Fruit fly (Drosophila melanogaster) whole organism, wandering third instar larva: ENCODE measurements around the gene Ugt303B2.

Experiments
- Abd-B ChIP-seq: fragments of >200 bp; optimal IDR thresholded peaks from 2 replicates; lab custom pipeline; 2017; ENCODE audit warnings: missing biosample characterization, missing genetic modification characterization
- CG32264 ChIP-seq: fragments of 200-800 bp; sonication (Bioruptor generic); optimal IDR thresholded peaks from 2 replicates; lab custom pipeline; 2016; ENCODE audit warnings: missing biosample characterization, missing genetic modification characterization
- CG9705 ChIP-seq: fragments of 200-800 bp; sonication (Bioruptor generic); optimal IDR thresholded peaks from 2 replicates; lab custom pipeline; 2018; ENCODE audit warnings: missing biosample characterization, mild to moderate bottlenecking, missing genetic modification characterization
- CrebA ChIP-seq: fragments of 200-800 bp; sonication (Bioruptor generic); optimal IDR thresholded peaks from 2 replicates; lab custom pipeline; 2016; ENCODE audit warnings: missing biosample characterization, mild to moderate bottlenecking, missing genetic modification characterization, borderline replicate concordance
- Dfd ChIP-seq: fragments of >200 bp; optimal IDR thresholded peaks from 2 replicates; lab custom pipeline; 2017; ENCODE audit warnings: missing biosample characterization, missing genetic modification characterization
- Dif ChIP-seq: fragments of 200-275, 200-300 bp; sonication (Bioruptor generic); optimal IDR thresholded peaks from 2 replicates; lab custom pipeline; 2018; ENCODE audit warnings: missing biosample characterization, missing genetic modification characterization; ENCODE audit not compliant: partially characterized antibody
- GATAd ChIP-seq: sonication (Bioruptor generic); optimal IDR thresholded peaks from 2 replicates; lab custom pipeline; 2016; ENCODE audit warnings: missing biosample characterization, missing genetic modification characterization
- HLH106 ChIP-seq: fragments of 200-800 bp; optimal IDR thresholded peaks from 3 replicates; lab custom pipeline; 2019; ENCODE audit warnings: missing biosample characterization, mild to moderate bottlenecking, missing genetic modification characterization, moderate library complexity
- Hnf4 ChIP-seq: fragments of 200-800 bp; sonication (Bioruptor generic); optimal IDR thresholded peaks from 2 replicates; lab custom pipeline; 2016; ENCODE audit warnings: missing biosample characterization, mild to moderate bottlenecking, missing genetic modification characterization
- Hr78 ChIP-seq: fragments of >200 bp; optimal IDR thresholded peaks from 2 replicates; lab custom pipeline; 2017; ENCODE audit warnings: missing biosample characterization, missing genetic modification characterization
- Hr83 ChIP-seq: fragments of 200-300 bp; sonication (Bioruptor generic); optimal IDR thresholded peaks from 2 replicates; lab custom pipeline; 2016; ENCODE audit warnings: missing biosample characterization, mild to moderate bottlenecking, missing genetic modification characterization, moderate library complexity; ENCODE audit not compliant: poor library complexity, severe bottlenecking
- Jra ChIP-seq: sonication (Bioruptor generic); optimal IDR thresholded peaks from 2 replicates; lab custom pipeline; 2016; ENCODE audit warnings: missing biosample characterization, missing genetic modification characterization
- Mio ChIP-seq: sonication (Bioruptor generic); optimal IDR thresholded peaks from 2 replicates; lab custom pipeline; 2016; ENCODE audit warnings: missing biosample characterization, missing genetic modification characterization
- Myc ChIP-seq: fragments of >200 bp; optimal IDR thresholded peaks from 2 replicates; lab custom pipeline; 2017
- N ChIP-seq: fragments of >200 bp; optimal IDR thresholded peaks from 2 replicates; lab custom pipeline; 2018; ENCODE audit warnings: missing biosample characterization, missing external identifiers, missing genetic modification characterization
- OdsH ChIP-seq: fragments of 200-800 bp; sonication (Bioruptor generic); optimal IDR thresholded peaks from 2 replicates; lab custom pipeline; 2016; ENCODE audit warnings: missing biosample characterization, mild to moderate bottlenecking, missing genetic modification characterization
- Rel ChIP-seq, 2 experiments: fragments of 200-800 bp; sonication (Bioruptor generic) in 1 of 2; optimal IDR thresholded peaks; 2 replicates in 1 of 2; 3 replicates in 1 of 2; lab custom pipeline; 2016 to 2019; ENCODE audit warnings: mild to moderate bottlenecking in 2 of 2, missing biosample characterization in 2 of 2, missing genetic modification characterization in 2 of 2, moderate library complexity in 1 of 2
- Sp1 ChIP-seq: fragments of 200-800 bp; sonication (Bioruptor generic); optimal IDR thresholded peaks from 3 replicates; lab custom pipeline; 2019; ENCODE audit warnings: missing biosample characterization, mild to moderate bottlenecking, missing genetic modification characterization, moderate library complexity
- Vsx2 ChIP-seq: fragments of 200-300, 225-300 bp; sonication (Bioruptor generic); optimal IDR thresholded peaks from 2 replicates; lab custom pipeline; 2018; ENCODE audit warnings: missing biosample characterization, missing genetic modification characterization; ENCODE audit not compliant: partially characterized antibody
- br ChIP-seq: fragments of 200-800 bp; sonication (Bioruptor generic); optimal IDR thresholded peaks from 2 replicates; lab custom pipeline; 2016; ENCODE audit warnings: missing biosample characterization, missing genetic modification characterization
- brk ChIP-seq: fragments of 200-800 bp; sonication (Bioruptor generic); optimal IDR thresholded peaks from 2 replicates; lab custom pipeline; 2016; ENCODE audit warnings: missing biosample characterization, mild to moderate bottlenecking, missing genetic modification characterization
- dl ChIP-seq, 2 experiments: fragments of 175-275, 200-275 bp in 1 of 2; fragments of 200-275 bp in 1 of 2; sonication (Bioruptor generic); optimal IDR thresholded peaks; lab custom pipeline; 2018; ENCODE audit warnings: mild to moderate bottlenecking in 2 of 2, missing biosample characterization in 2 of 2, missing genetic modification characterization in 2 of 2, moderate library complexity in 2 of 2; ENCODE audit not compliant: partially characterized antibody in 2 of 2, insufficient read depth in 1 of 2
- dmrt93B ChIP-seq: fragments of 200-800 bp; sonication (Bioruptor generic); optimal IDR thresholded peaks from 2 replicates; lab custom pipeline; 2018; ENCODE audit warnings: missing biosample characterization, mild to moderate bottlenecking, missing genetic modification characterization
- dsf ChIP-seq: sonication (Bioruptor generic); optimal IDR thresholded peaks from 2 replicates; lab custom pipeline; 2016; ENCODE audit warnings: missing biosample characterization, missing genetic modification characterization, borderline replicate concordance
- ey ChIP-seq: fragments of 200-800 bp; sonication (Bioruptor generic); optimal IDR thresholded peaks from 2 replicates; lab custom pipeline; 2016; ENCODE audit warnings: missing biosample characterization, missing genetic modification characterization
- foxo ChIP-seq, 2 experiments: fragments of 200-800 bp; sonication (Bioruptor generic); optimal IDR thresholded peaks; 2 replicates in 1 of 2; 3 replicates in 1 of 2; lab custom pipeline; 2016 to 2017; ENCODE audit warnings: missing biosample characterization in 2 of 2, missing genetic modification characterization in 2 of 2
- fru ChIP-seq: fragments of 200-800 bp; sonication (Bioruptor generic); optimal IDR thresholded peaks from 3 replicates; lab custom pipeline; 2016; ENCODE audit warnings: missing biosample characterization, mild to moderate bottlenecking, missing genetic modification characterization
- h ChIP-seq: fragments of 200-800 bp; sonication (Bioruptor generic); optimal IDR thresholded peaks from 3 replicates; lab custom pipeline; 2016; ENCODE audit warnings: missing biosample characterization, mild to moderate bottlenecking, missing genetic modification characterization
- jim ChIP-seq: fragments of 175-275, 200-325 bp; sonication (Bioruptor generic); optimal IDR thresholded peaks from 2 replicates; lab custom pipeline; 2016; ENCODE audit warnings: missing biosample characterization, mild to moderate bottlenecking, missing genetic modification characterization
- lola ChIP-seq: fragments of >200 bp; optimal IDR thresholded peaks from 2 replicates; lab custom pipeline; 2017; ENCODE audit warnings: missing biosample characterization, missing genetic modification characterization
- pan ChIP-seq: fragments of >200 bp; optimal IDR thresholded peaks from 2 replicates; lab custom pipeline; 2017
- psq ChIP-seq: fragments of 200-800 bp; sonication (Bioruptor generic); optimal IDR thresholded peaks from 3 replicates; lab custom pipeline; 2017; ENCODE audit warnings: missing biosample characterization, mild to moderate bottlenecking, missing genetic modification characterization, moderate library complexity
- rgr ChIP-seq: fragments of 200-800 bp; sonication (Bioruptor generic); optimal IDR thresholded peaks from 3 replicates; lab custom pipeline; 2016; ENCODE audit warnings: missing biosample characterization, mild to moderate bottlenecking, missing genetic modification characterization
- sage ChIP-seq: fragments of 200-800 bp; sonication (Bioruptor generic); optimal IDR thresholded peaks from 2 replicates; lab custom pipeline; 2016; ENCODE audit warnings: missing biosample characterization, mild to moderate bottlenecking, missing genetic modification characterization
- sv ChIP-seq: fragments of 200-800 bp; sonication (Bioruptor generic); optimal IDR thresholded peaks from 3 replicates; lab custom pipeline; 2016; ENCODE audit warnings: missing biosample characterization, missing genetic modification characterization
- tai ChIP-seq: sonication (Bioruptor generic); optimal IDR thresholded peaks from 2 replicates; lab custom pipeline; 2016; ENCODE audit warnings: missing biosample characterization, missing genetic modification characterization
- usp ChIP-seq: fragments of >200 bp; optimal IDR thresholded peaks from 2 replicates; lab custom pipeline; 2017; ENCODE audit warnings: missing biosample characterization, missing genetic modification characterization
- woc ChIP-seq: sonication (Bioruptor generic); optimal IDR thresholded peaks from 2 replicates; lab custom pipeline; 2016; ENCODE audit warnings: missing biosample characterization, mild to moderate bottlenecking, missing genetic modification characterization

Ugt303B2 gene

dm6 chr3R:23503511-23503910, 35.2 kb downstream of the Ugt303B2 start:
- TF ChIP-seq usp (GFP tag; lab: Kevin White, UChicago) (no peak), Vsx2 (no peak), br (no peak), sage (GFP tag; lab: Kevin White, UChicago) (no peak), h (no peak), CrebA (GFP tag; lab: Kevin White, UChicago) (no peak), woc (GFP tag; lab: Kevin White, UChicago) (no peak), Myc (lab: Kevin White, UChicago) (no peak), sv (GFP tag; lab: Kevin White, UChicago) (no peak), Rel (GFP tag; optimal IDR thresholded peaks at IDR 0.05; lab: Kevin White, UChicago) (no peak), Rel (tag; optimal IDR thresholded peaks at IDR 0.05; lab: Kevin White, UChicago) (no peak), Hr83 (GFP tag; lab: Kevin White, UChicago) (no peak), dsf (GFP tag; lab: Kevin White, UChicago) (no peak), dl (GFP tag; optimal IDR thresholded peaks at IDR 0.05; lab: Kevin White, UChicago; ENCODE audit: insufficient read depth in 1 of 2, partially characterized antibody in 2 of 2) (no peak), ey (GFP tag; lab: Kevin White, UChicago) (no peak), OdsH (no peak), brk (GFP tag; lab: Kevin White, UChicago) (no peak), Abd-B (GFP tag; lab: Kevin White, UChicago) (no peak), Mio (GFP tag; lab: Kevin White, UChicago) (no peak)

- TF ChIP-seq Sp1 (GFP tag; lab: Kevin White, UChicago) = no peak
- no peak for TF ChIP-seq foxo (GFP tag; optimal IDR thresholded peaks at IDR 0.05; lab: Kevin White, UChicago)
These were observed 41.5 kb downstream of the Ugt303B2 start for dm6 chr3R:23497241-23497640.

- TF ChIP-seq Rel (GFP tag; optimal IDR thresholded peaks at IDR 0.05; lab: Kevin White, UChicago) (no peak), Rel (tag; optimal IDR thresholded peaks at IDR 0.05; lab: Kevin White, UChicago) (no peak), jim (GFP tag; lab: Kevin White, UChicago) (no peak), Abd-B (GFP tag; lab: Kevin White, UChicago) (no peak), foxo (GFP tag; optimal IDR thresholded peaks at IDR 0.05; lab: Kevin White, UChicago) (peak in 1 of 2 experiments; percentile 72), h (peak; percentile 61), ey (GFP tag; lab: Kevin White, UChicago) (peak; percentile 19), lola (GFP tag; lab: Kevin White, UChicago) (no peak), brk (GFP tag; lab: Kevin White, UChicago) (no peak), Hnf4 (no peak), psq (GFP tag; lab: Kevin White, UChicago) (peak; percentile 82), Hr78 (GFP tag; lab: Kevin White, UChicago) (no peak), CG9705 (GFP tag; lab: Kevin White, UChicago) (peak; percentile 20), GATAd (GFP tag; lab: Kevin White, UChicago) (no peak), Myc (lab: Kevin White, UChicago) (no peak), br (no peak), woc (GFP tag; lab: Kevin White, UChicago) (peak; percentile 48), dl (GFP tag; optimal IDR thresholded peaks at IDR 0.05; lab: Kevin White, UChicago; ENCODE audit: insufficient read depth in 1 of 2, partially characterized antibody in 2 of 2) (no peak), HLH106 (tag; lab: Kevin White, UChicago) (peak; percentile 78), rgr (peak; percentile 61), Dfd (GFP tag; lab: Kevin White, UChicago) (no peak), CrebA (GFP tag; lab: Kevin White, UChicago) (no peak), fru (GFP tag; lab: Kevin White, UChicago) (peak; percentile 43), Dif (no peak), sage (GFP tag; lab: Kevin White, UChicago) (no peak), Mio (GFP tag; lab: Kevin White, UChicago) (no peak), Vsx2 (no peak), sv (GFP tag; lab: Kevin White, UChicago) (no peak), pan (no peak), usp (GFP tag; lab: Kevin White, UChicago) (no peak), CG32264 (GFP tag; lab: Kevin White, UChicago) (no peak), Sp1 (GFP tag; lab: Kevin White, UChicago) (peak; percentile 87), tai (GFP tag; lab: Kevin White, UChicago) (no peak), Hr83 (GFP tag; lab: Kevin White, UChicago) (no peak), dmrt93B (peak; percentile 29), dsf (GFP tag; lab: Kevin White, UChicago) (no peak), N (no peak), Jra (no peak), OdsH (peak; percentile 71)
- TF ChIP-seq, all 38 proteins: peak for 12
These were observed 42.2 kb downstream of the Ugt303B2 start for dm6 chr3R:23496488-23496887.
